Fruit fly (Drosophila melanogaster): ENCODE measurements around the gene Task7.

Gene Task7

dm6 chr3R:9436358-9436972 is 24.4 kb upstream of the Task7 start (continued):
- TF ChIP-seq CG10565 (GFP tag; optimal IDR thresholded peaks at IDR 0.05) (no peak), maf-S (GFP tag; optimal IDR thresholded peaks at IDR 0.05) (no peak), Adf1 (GFP tag; IDR thresholded peaks at IDR 0.05) (peak; percentile 21; the same call in 1 of the 2 replicates), scrt (GFP tag; optimal IDR thresholded peaks at IDR 0.05) (no peak), Gug (GFP tag; IDR thresholded peaks at IDR 0.05) (no peak), toy (GFP tag; IDR thresholded peaks at IDR 0.05) (no peak), fd102C (GFP tag; optimal IDR thresholded peaks at IDR 0.05) (no peak), Scr (GFP tag; IDR thresholded peaks at IDR 0.05; ENCODE audit: partially characterized antibody) (0 out of 2 replicates have a peak, but pooled peaks have one; percentile 20), Mrtf (GFP tag; IDR thresholded peaks at IDR 0.05) (no peak), bcd (GFP tag; optimal IDR thresholded peaks at IDR 0.05) (no peak), D (optimal IDR thresholded peaks at IDR 0.05) (no peak), D (GFP tag; optimal IDR thresholded peaks at IDR 0.05) (no peak), CG8388 (GFP tag; optimal IDR thresholded peaks at IDR 0.05) (no peak), Lim3 (GFP tag; IDR thresholded peaks at IDR 0.05) (no peak), H2.0 (GFP tag; IDR thresholded peaks at IDR 0.05) (0 out of 2 replicates have a peak, but pooled peaks have one; percentile 10), Nf-YB (GFP tag; optimal IDR thresholded peaks at IDR 0.05) (no peak), Asciz (GFP tag; optimal IDR thresholded peaks at IDR 0.05) (no peak), esg (GFP tag; conservative IDR thresholded peaks at IDR 0.05) (no peak), NK7.1 (GFP tag; optimal IDR thresholded peaks at IDR 0.05) (peak; percentile 15), Bdp1 (GFP tag; optimal IDR thresholded peaks at IDR 0.05) (no peak), CG1024 (GFP tag; IDR thresholded peaks at IDR 0.05) (no peak), bsh (GFP tag; optimal IDR thresholded peaks at IDR 0.05) (no peak), peb (GFP tag; IDR thresholded peaks at IDR 0.05) (no peak), sisA (GFP tag; IDR thresholded peaks at IDR 0.05) (no peak), vvl (GFP tag; IDR thresholded peaks at IDR 0.05) (peak; percentile 49), CG3281 (GFP tag; optimal IDR thresholded peaks at IDR 0.05) (no peak), ssp (GFP tag; IDR thresholded peaks at IDR 0.05) (no peak), CG7357 (GFP tag; IDR thresholded peaks at IDR 0.05) (no peak), CG32772 (GFP tag; IDR thresholded peaks at IDR 0.05) (no peak), sens-2 (GFP tag; IDR thresholded peaks at IDR 0.05) (0 out of 2 replicates have a peak, but pooled peaks have one; percentile 38), CG13287 (GFP tag; IDR thresholded peaks at IDR 0.05; ENCODE audit: partially characterized antibody) (peak; percentile 53; the same call in 1 of the 2 replicates), CG32532 (GFP tag; IDR thresholded peaks at IDR 0.05) (peak; percentile 50; the same call in 1 of the 2 replicates), Fer2 (tag; optimal IDR thresholded peaks at IDR 0.05) (no peak), Hr39 (optimal IDR thresholded peaks at IDR 0.05) (no peak), CG17568 (GFP tag; optimal IDR thresholded peaks at IDR 0.05) (no peak), pita (GFP tag; optimal IDR thresholded peaks at IDR 0.05) (no peak), CG12071 (GFP tag; optimal IDR thresholded peaks at IDR 0.05) (peak; percentile 8), CG5953 (GFP tag; IDR thresholded peaks at IDR 0.05) (no peak), Xrp1 (GFP tag; IDR thresholded peaks at IDR 0.05) (peak; percentile 4; the same call in 1 of the 2 replicates), CG13894 (tag; optimal IDR thresholded peaks at IDR 0.05) (no peak), crol (GFP tag; IDR thresholded peaks at IDR 0.05) (peak; percentile 92), CG9932 (GFP tag; IDR thresholded peaks at IDR 0.05) (peak; percentile 38; the same call in 1 of the 2 replicates), inv (GFP tag; IDR thresholded peaks at IDR 0.05; ENCODE audit: partially characterized antibody) (no peak), CG17385 (GFP tag; optimal IDR thresholded peaks at IDR 0.05) (peak; percentile 38), tio (GFP tag; optimal IDR thresholded peaks at IDR 0.05) (no peak), her (GFP tag; optimal IDR thresholded peaks at IDR 0.05) (peak; percentile 12), hbn (GFP tag; IDR thresholded peaks at IDR 0.05; ENCODE audit: partially characterized antibody) (peak; percentile 39), onecut (GFP tag; IDR thresholded peaks at IDR 0.05) (no peak; the same call in 1 of the 2 replicates), CG30020 (tag; optimal IDR thresholded peaks at IDR 0.05) (no peak), Hr3 (GFP tag; optimal IDR thresholded peaks at IDR 0.05) (no peak), sd (tag; optimal IDR thresholded peaks at IDR 0.05) (peak; percentile 87)

Data from whole organism, embryonic.